Worm (Caenorhabditis elegans) whole organism, L2 larva: ENCODE data around the gene ipla-1.

Source experiments
- ZK546.5 ChIP-seq: sonication (generic microtip); optimal IDR thresholded peaks from 2 replicates; lab custom pipeline; 2017; ENCODE audit warnings: missing biosample characterization, missing genetic modification characterization
- alr-1 ChIP-seq: fragments of 150-350 bp; optimal IDR thresholded peaks from 2 replicates; lab custom pipeline; 2014; ENCODE audit warnings: missing biosample characterization, missing genetic modification characterization
- aly-2 ChIP-seq: fragments of 150-350 bp; optimal IDR thresholded peaks from 2 replicates; lab custom pipeline; 2014; ENCODE audit warnings: missing biosample characterization, missing genetic modification characterization
- dmd-4 ChIP-seq: sonication (generic microtip); optimal IDR thresholded peaks from 2 replicates; lab custom pipeline; 2017; ENCODE audit warnings: missing biosample characterization, missing genetic modification characterization
- elt-3 ChIP-seq: sonication (generic microtip); optimal IDR thresholded peaks from 2 replicates; lab custom pipeline; 2017; ENCODE audit warnings: missing biosample characterization, missing genetic modification characterization
- lin-39 ChIP-seq: fragments of 150-350 bp; optimal IDR thresholded peaks from 2 replicates; lab custom pipeline; 2014; ENCODE audit warnings: missing biosample characterization, missing genetic modification reagents, missing genetic modification characterization
- lsy-2 ChIP-seq, 2 experiments: fragments of 150-350 bp in 1 of 2; sonication (generic microtip) in 1 of 2; optimal IDR thresholded peaks; 2 replicates each; lab custom pipeline; 2014 to 2017; ENCODE audit warnings: missing biosample characterization in 2 of 2, missing genetic modification characterization in 2 of 2
- mbf-1 ChIP-seq: sonication (generic microtip); optimal IDR thresholded peaks from 2 replicates; lab custom pipeline; 2017; ENCODE audit warnings: missing biosample characterization, missing genetic modification characterization
- nhr-11 ChIP-seq: fragments of 150-350 bp; optimal IDR thresholded peaks from 2 replicates; lab custom pipeline; 2014; ENCODE audit warnings: missing biosample characterization, missing genetic modification characterization
- nhr-237 ChIP-seq: fragments of 150-350 bp; optimal IDR thresholded peaks from 2 replicates; lab custom pipeline; 2014; ENCODE audit warnings: missing biosample characterization, missing genetic modification characterization
- sma-9 ChIP-seq, 2 experiments: fragments of 150-350 bp in 1 of 2; sonication (generic microtip) in 1 of 2; optimal IDR thresholded peaks; 2 replicates each; lab custom pipeline; 2014 to 2016; ENCODE audit warnings: missing genetic modification characterization in 2 of 2, mild to moderate bottlenecking in 1 of 2, missing biosample characterization in 1 of 2, missing compliant biosample characterization in 1 of 2, missing genetic modification reagents in 1 of 2, moderate library complexity in 1 of 2
- snpc-4 ChIP-seq: fragments of 150-350 bp; optimal IDR thresholded peaks from 2 replicates; lab custom pipeline; 2014; ENCODE audit warnings: missing biosample characterization, missing genetic modification characterization
- unc-39 ChIP-seq: fragments of 150-350 bp; optimal IDR thresholded peaks from 2 replicates; lab custom pipeline; 2014; ENCODE audit warnings: missing biosample characterization, missing genetic modification characterization

ce11 chrII:4575579-4575978 lies 25.6 kb downstream of the ipla-1 start:
- TF ChIP-seq elt-3 (tag; lab: Kevin White, UChicago) (no peak), dmd-4 (tag; lab: Kevin White, UChicago) (no peak), ZK546.5 (no peak), nhr-237 (no peak), aly-2 (tag; lab: Kevin White, UChicago) (no peak), mbf-1 (tag; lab: Kevin White, UChicago) (no peak), unc-39 (tag; lab: Kevin White, UChicago) (no peak), lsy-2 (tag; optimal IDR thresholded peaks at IDR 0.05; lab: Kevin White, UChicago) (no peak), sma-9 (GFP tag; optimal IDR thresholded peaks at IDR 0.05; lab: Kevin White, UChicago) (no peak), sma-9 (tag; optimal IDR thresholded peaks at IDR 0.05; lab: Kevin White, UChicago) (no peak), nhr-11 (tag; lab: Kevin White, UChicago) (no peak), snpc-4 (tag; lab: Kevin White, UChicago) (no peak), lin-39 (tag; lab: Kevin White, UChicago) (no peak), alr-1 (no peak)
